Worm (Caenorhabditis elegans): ENCODE data around the gene C12D5.4.

DNA sequence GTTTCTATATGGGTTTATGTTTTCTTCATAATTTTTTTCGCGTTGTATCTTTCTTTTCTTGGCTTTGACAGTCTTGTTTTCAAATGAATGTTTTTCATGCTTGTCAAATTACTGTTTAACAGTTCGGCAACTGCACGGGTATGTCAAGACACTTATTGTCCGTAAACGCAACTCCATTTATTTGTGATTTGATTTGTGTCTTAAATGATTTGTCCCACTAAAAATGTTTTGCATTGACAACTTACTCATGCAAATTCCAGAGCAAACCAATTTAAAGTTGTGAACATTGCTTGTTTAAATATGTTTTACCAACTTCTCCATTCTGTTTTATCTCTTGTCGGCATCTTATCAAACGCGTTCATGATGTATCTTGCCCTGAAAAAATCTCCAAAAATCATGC, 40.6 kb upstream of the C12D5.4 start, which contains the start of gene srd-25:
- no peak for TF ChIP-seq lim-6 (tag; optimal IDR thresholded peaks at IDR 0.05)
- TF ChIP-seq eyg-1 (tag; optimal IDR thresholded peaks at IDR 0.05) = no peak
